Worm (Caenorhabditis elegans): ENCODE data around the gene ttr-16.

Gene ttr-16

DNA sequence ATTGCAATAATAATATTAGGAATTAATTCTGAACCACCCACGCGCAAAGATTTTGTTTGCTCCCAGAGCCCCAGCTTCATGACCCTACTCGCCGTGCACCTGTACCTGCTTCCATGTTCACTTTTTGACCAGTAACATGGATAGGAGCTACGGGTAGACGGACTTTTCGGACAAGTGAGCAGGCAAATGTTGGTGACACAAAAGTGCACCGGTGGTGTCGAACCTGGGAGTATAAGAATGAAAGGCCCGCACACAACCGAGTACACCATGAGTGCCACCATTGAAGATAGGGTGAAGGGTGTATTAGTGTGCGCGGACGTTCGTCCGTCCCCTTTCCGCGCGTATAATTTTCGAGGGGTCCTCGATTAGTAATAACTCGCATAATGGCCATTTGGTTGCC is 38.0 kb downstream of the ttr-16 start (continued):
- no peak for TF ChIP-seq snpc-4 (tag; optimal IDR thresholded peaks at IDR 0.05)
- TF ChIP-seq sptf-1 (tag; optimal IDR thresholded peaks at IDR 0.05), result peak; percentile 99

ce11 chrIV:11022303-11022702 is 41.6 kb downstream of the ttr-16 start, which contains the start of gene alh-3:
TSS of gene alh-3 (plus strand) at chrIV:11022603.
- TF ChIP-seq ceh-83 (GFP tag; optimal IDR thresholded peaks at IDR 0.05) (no peak), lsy-2 (tag; optimal IDR thresholded peaks at IDR 0.05) (no peak), unc-62 (GFP tag; optimal IDR thresholded peaks at IDR 0.05) (no peak), tbx-8 (GFP tag; optimal IDR thresholded peaks at IDR 0.05) (no peak), snpc-4 (tag; optimal IDR thresholded peaks at IDR 0.05) (no peak), elt-1 (tag; optimal IDR thresholded peaks at IDR 0.05; ENCODE audit: borderline replicate concordance, insufficient read depth) (no peak)

ce11 chrIV:11021512-11022268 is 42.2 kb downstream of the ttr-16 start, which contains the start of gene mogs-1:
TSS of gene mogs-1 (minus strand) at chrIV:11021928.
- TF ChIP-seq cnd-1 (tag; optimal IDR thresholded peaks at IDR 0.05) (no peak), elt-1 (tag; optimal IDR thresholded peaks at IDR 0.05; ENCODE audit: borderline replicate concordance, insufficient read depth) (peak; percentile 47), unc-39 (tag; optimal IDR thresholded peaks at IDR 0.05) (no peak)

DNA sequence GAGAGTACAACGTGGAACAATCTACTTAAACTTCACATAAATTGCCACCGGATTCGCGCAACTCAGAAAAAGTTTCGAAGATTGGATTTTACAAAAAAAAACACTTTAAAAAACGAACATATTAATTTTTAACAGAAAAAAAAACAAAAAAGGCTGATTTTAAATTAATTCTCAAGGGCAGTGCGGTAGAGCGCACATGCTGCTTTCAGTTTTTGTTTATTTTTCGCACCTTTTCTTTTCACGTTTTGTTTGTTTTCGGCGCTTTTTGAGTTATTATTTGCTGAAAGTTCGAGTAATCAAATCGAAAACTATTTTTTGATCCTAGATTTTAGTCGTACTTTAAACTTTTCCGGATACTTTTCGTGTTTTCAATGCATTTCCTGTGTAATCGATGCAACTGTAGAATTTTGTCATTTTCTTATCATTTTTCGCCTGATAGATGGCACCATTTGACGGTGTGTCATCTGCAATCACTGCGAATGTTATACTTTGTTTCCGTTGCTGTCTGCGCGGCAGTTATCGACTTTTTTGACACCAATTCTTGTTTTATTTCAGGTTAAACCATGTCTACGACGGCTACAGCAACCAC is 43.9 kb downstream of the ttr-16 start, which contains the start of gene F13H10.8:
TSS of gene F13H10.8 (plus strand) at position 556 of the 589 bp plus-strand sequence.
- no peak for TF ChIP-seq nhr-237 (tag; optimal IDR thresholded peaks at IDR 0.05)
- no peak for TF ChIP-seq blmp-1 (tag; optimal IDR thresholded peaks at IDR 0.05)
- no peak for TF ChIP-seq ham-2 (GFP tag; optimal IDR thresholded peaks at IDR 0.05)
- peak; percentile 76 for TF ChIP-seq ces-1 (GFP tag; optimal IDR thresholded peaks at IDR 0.05)
- peak; percentile 7 for TF ChIP-seq lsy-2 (tag; optimal IDR thresholded peaks at IDR 0.05)
- no peak for TF ChIP-seq ztf-11 (tag; optimal IDR thresholded peaks at IDR 0.05)
- peak; percentile 38 for TF ChIP-seq mep-1 (tag; optimal IDR thresholded peaks at IDR 0.05)

ce11 chrIV:11015881-11016280 is 48.1 kb downstream of the ttr-16 start, which contains the start of gene F13H10.3:
TSS of gene F13H10.3 (minus strand) at chrIV:11015953.
- TF ChIP-seq mls-2 (tag; optimal IDR thresholded peaks at IDR 0.05), result no peak
- no peak for TF ChIP-seq nhr-28 (tag; optimal IDR thresholded peaks at IDR 0.05)
- TF ChIP-seq lin-32 (GFP tag; optimal IDR thresholded peaks at IDR 0.05), result no peak
- no peak for TF ChIP-seq nhr-12 (tag; optimal IDR thresholded peaks at IDR 0.05)
- no peak for TF ChIP-seq mep-1 (tag; optimal IDR thresholded peaks at IDR 0.05)
- no peak for TF ChIP-seq blmp-1 (tag; optimal IDR thresholded peaks at IDR 0.05)
- TF ChIP-seq nhr-76 (tag; optimal IDR thresholded peaks at IDR 0.05), result no peak
- TF ChIP-seq nhr-237 (tag; optimal IDR thresholded peaks at IDR 0.05), result no peak
- no peak for TF ChIP-seq bed-3 (GFP tag; optimal IDR thresholded peaks at IDR 0.05)
- no peak for TF ChIP-seq mab-5 (tag; optimal IDR thresholded peaks at IDR 0.05)
- TF ChIP-seq unc-39 (tag; optimal IDR thresholded peaks at IDR 0.05), result no peak
- no peak for TF ChIP-seq ces-1 (GFP tag; optimal IDR thresholded peaks at IDR 0.05)
- TF ChIP-seq cnd-1 (tag; optimal IDR thresholded peaks at IDR 0.05), result no peak
- TF ChIP-seq tbx-8 (GFP tag; optimal IDR thresholded peaks at IDR 0.05), result no peak
- TF ChIP-seq ham-2 (GFP tag; optimal IDR thresholded peaks at IDR 0.05), result no peak
- TF ChIP-seq unc-120 (tag; optimal IDR thresholded peaks at IDR 0.05; ENCODE audit: poor library complexity, severe bottlenecking), result no peak
- TF ChIP-seq nhr-2 (tag; optimal IDR thresholded peaks at IDR 0.05), result no peak
- TF ChIP-seq ceh-43 (GFP tag; optimal IDR thresholded peaks at IDR 0.05), result no peak

Data from whole organism, mixed stage, embryonic.